Fruit fly (Drosophila melanogaster) whole organism, embryonic: Measurements from ENCODE around the gene CheA7a.

Experiments used
- Aef1 ChIP-seq: fragments of 200-800 bp; sonication (Bioruptor generic); IDR thresholded peaks from 3 replicates; pipeline ENCODE4 v1.3.6; 2022; ENCODE audit warnings: missing biosample characterization, missing genetic modification characterization
- Bdp1 ChIP-seq: fragments of 200-800 bp; sonication (Bioruptor generic); optimal IDR thresholded peaks from 3 replicates; lab custom pipeline; 2016; ENCODE audit warnings: missing biosample characterization, missing genetic modification characterization
- Bteb2 ChIP-seq: fragments of 200-800 bp; sonication (Bioruptor generic); optimal IDR thresholded peaks from 2 replicates; lab custom pipeline; 2016; ENCODE audit warnings: missing biosample characterization, missing genetic modification characterization
- CG10147 ChIP-seq: fragments of 200-800 bp; sonication (Bioruptor generic); optimal IDR thresholded peaks from 2 replicates; lab custom pipeline; 2019; ENCODE audit warnings: missing biosample characterization, mild to moderate bottlenecking, missing genetic modification characterization, moderate library complexity
- CG10565 ChIP-seq: fragments of 200-800 bp; sonication (Bioruptor generic); optimal IDR thresholded peaks from 3 replicates; lab custom pipeline; 2016; ENCODE audit warnings: missing biosample characterization, mild to moderate bottlenecking, missing genetic modification characterization
- CG11504 ChIP-seq: fragments of 200-800 bp; sonication (Bioruptor generic); optimal IDR thresholded peaks from 3 replicates; lab custom pipeline; 2019; ENCODE audit warnings: missing biosample characterization, mild to moderate bottlenecking, missing genetic modification characterization, moderate library complexity
- CG14667 ChIP-seq: fragments of 200-800 bp; sonication (Bioruptor generic); IDR thresholded peaks from 2 replicates; pipeline ENCODE4 v1.3.6; 2022; ENCODE audit warnings: missing biosample characterization, missing genetic modification characterization
- CG14965 ChIP-seq: fragments of 200-800 bp; sonication (Bioruptor generic); optimal IDR thresholded peaks from 2 replicates; lab custom pipeline; 2016; ENCODE audit warnings: missing biosample characterization, missing genetic modification characterization, borderline replicate concordance
- CG15011 ChIP-seq: fragments of 200-800 bp; sonication (Bioruptor generic); optimal IDR thresholded peaks from 3 replicates; lab custom pipeline; 2018; ENCODE audit warnings: missing biosample characterization, mild to moderate bottlenecking, missing genetic modification characterization
- CG16779 ChIP-seq: fragments of 200-800 bp; sonication (Bioruptor generic); IDR thresholded peaks from 2 replicates; pipeline ENCODE4 v1.3.6; 2022; ENCODE audit warnings: missing biosample characterization, missing genetic modification characterization
- CG17912 ChIP-seq: fragments of 200-800 bp; sonication (Bioruptor generic); optimal IDR thresholded peaks from 2 replicates; lab custom pipeline; 2018; ENCODE audit warnings: missing biosample characterization, mild to moderate bottlenecking, missing genetic modification characterization
- CG2199 ChIP-seq: fragments of 200-800 bp; sonication (Bioruptor generic); IDR thresholded peaks from 3 replicates; pipeline ENCODE4 v1.3.6; 2022; ENCODE audit warnings: missing biosample characterization, missing genetic modification characterization
- CG3065 ChIP-seq: fragments of 200-800 bp; sonication (Bioruptor generic); optimal IDR thresholded peaks from 2 replicates; lab custom pipeline; 2016; ENCODE audit warnings: missing biosample characterization, missing genetic modification characterization
- CG32767 ChIP-seq: fragments of 200-800 bp; sonication (Bioruptor generic); IDR thresholded peaks from 2 replicates; pipeline ENCODE4 v1.3.6; 2022; ENCODE audit warnings: missing biosample characterization, missing genetic modification characterization
- CG3281 ChIP-seq: fragments of 200-800 bp; sonication (Bioruptor generic); optimal IDR thresholded peaks from 3 replicates; lab custom pipeline; 2017; ENCODE audit warnings: missing biosample characterization, mild to moderate bottlenecking, missing genetic modification characterization
- CG4404 ChIP-seq: fragments of 200-800 bp; sonication (Bioruptor generic); IDR thresholded peaks from 2 replicates; pipeline ENCODE4 v1.3.6; 2022; ENCODE audit warnings: missing biosample characterization, missing genetic modification characterization
- CG4707 ChIP-seq: fragments of 200-800 bp; sonication (Bioruptor generic); optimal IDR thresholded peaks from 2 replicates; lab custom pipeline; 2018; ENCODE audit warnings: missing biosample characterization, mild to moderate bottlenecking, missing genetic modification characterization, moderate library complexity
- CG7372 ChIP-seq: fragments of 200-800 bp; sonication (Bioruptor generic); IDR thresholded peaks from 2 replicates; pipeline ENCODE4 v1.3.6; 2022; ENCODE audit warnings: missing biosample characterization, missing genetic modification characterization
- CG7786 ChIP-seq: fragments of 200-800 bp; sonication (Bioruptor generic); optimal IDR thresholded peaks from 2 replicates; lab custom pipeline; 2016; ENCODE audit warnings: missing biosample characterization, missing genetic modification characterization
- CG8765 ChIP-seq: fragments of 200-800 bp; sonication (Bioruptor generic); IDR thresholded peaks from 2 replicates; pipeline ENCODE4 v1.3.6; 2022; ENCODE audit warnings: missing biosample characterization, missing genetic modification characterization
- Dbx ChIP-seq: fragments of 200-800 bp; sonication (Bioruptor generic); IDR thresholded peaks from 3 replicates; pipeline ENCODE4 v1.3.6; 2022; ENCODE audit warnings: missing biosample characterization, missing genetic modification characterization
- Dip3 ChIP-seq: fragments of 200-800 bp; sonication (Bioruptor generic); optimal IDR thresholded peaks from 3 replicates; lab custom pipeline; 2016; ENCODE audit warnings: missing biosample characterization, missing genetic modification characterization
- Dref ChIP-seq: fragments of 200-800 bp; sonication (Bioruptor generic); IDR thresholded peaks from 2 replicates; pipeline ENCODE4 v1.3.6; 2022; ENCODE audit warnings: missing biosample characterization, missing genetic modification characterization
- E2f1 ChIP-seq: fragments of 200-800 bp; sonication (Bioruptor generic); IDR thresholded peaks from 2 replicates; pipeline ENCODE4 v1.3.6; 2022; ENCODE audit warnings: missing biosample characterization, missing genetic modification characterization
- E2f2 ChIP-seq: fragments of 200-800 bp; sonication (Bioruptor generic); IDR thresholded peaks from 2 replicates; pipeline ENCODE4 v1.3.6; 2022; ENCODE audit warnings: missing biosample characterization, missing genetic modification characterization
- Gug ChIP-seq: fragments of 200-800 bp; sonication (Bioruptor generic); IDR thresholded peaks from 4 replicates; pipeline ENCODE4 v1.3.6; 2022; ENCODE audit warnings: missing biosample characterization, missing genetic modification characterization
- HHEX ChIP-seq: fragments of 200-800 bp; sonication (Bioruptor generic); optimal IDR thresholded peaks from 3 replicates; lab custom pipeline; 2017; ENCODE audit warnings: missing biosample characterization, mild to moderate bottlenecking, missing genetic modification characterization, missing genetic modification reagents
- Hr39 ChIP-seq: fragments of >200 bp; optimal IDR thresholded peaks from 2 replicates; lab custom pipeline; 2017
- MESR4 ChIP-seq: fragments of 200-800 bp; sonication (Bioruptor generic); optimal IDR thresholded peaks from 2 replicates; lab custom pipeline; 2018; ENCODE audit warnings: missing biosample characterization, mild to moderate bottlenecking, missing genetic modification characterization, moderate library complexity
- Myb ChIP-seq: fragments of 200-800 bp; sonication (Bioruptor generic); optimal IDR thresholded peaks from 2 replicates; lab custom pipeline; 2016; ENCODE audit warnings: missing biosample characterization, missing genetic modification characterization
- Nf-YC ChIP-seq: fragments of 200-800 bp; optimal IDR thresholded peaks from 3 replicates; lab custom pipeline; 2019; ENCODE audit warnings: missing biosample characterization, mild to moderate bottlenecking, missing genetic modification characterization, moderate library complexity
- Optix ChIP-seq: fragments of 200-800 bp; sonication (Bioruptor generic); IDR thresholded peaks from 3 replicates; pipeline ENCODE4 v1.3.6; 2022; ENCODE audit warnings: missing biosample characterization, missing genetic modification characterization
- Sry-δ ChIP-seq: fragments of 200-800 bp; sonication (Bioruptor generic); optimal IDR thresholded peaks from 2 replicates; lab custom pipeline; 2016; ENCODE audit warnings: missing biosample characterization, missing genetic modification characterization
- cas ChIP-seq: fragments of 200-800 bp; sonication (Bioruptor generic); IDR thresholded peaks from 2 replicates; pipeline ENCODE4 v1.3.6; 2022; ENCODE audit warnings: missing biosample characterization, missing genetic modification characterization
- crc ChIP-seq: fragments of 200-800 bp; sonication (Bioruptor generic); optimal IDR thresholded peaks from 2 replicates; lab custom pipeline; 2016; ENCODE audit warnings: missing biosample characterization, missing genetic modification characterization
- fd64A ChIP-seq: fragments of 200-800 bp; sonication (Bioruptor generic); optimal IDR thresholded peaks from 3 replicates; lab custom pipeline; 2018; ENCODE audit warnings: missing biosample characterization, mild to moderate bottlenecking, missing genetic modification characterization
- gfzf ChIP-seq: fragments of 200-800 bp; sonication (Bioruptor generic); optimal IDR thresholded peaks from 2 replicates; lab custom pipeline; 2016; ENCODE audit warnings: missing biosample characterization, mild to moderate bottlenecking, missing genetic modification characterization, moderate library complexity
- grn ChIP-seq: fragments of 200-800 bp; sonication (Bioruptor generic); optimal IDR thresholded peaks from 3 replicates; lab custom pipeline; 2017; ENCODE audit warnings: missing biosample characterization, missing genetic modification characterization
- ind ChIP-seq: fragments of 200-800 bp; sonication (Bioruptor generic); optimal IDR thresholded peaks from 3 replicates; lab custom pipeline; 2016; ENCODE audit warnings: missing biosample characterization, missing genetic modification characterization
- lov ChIP-seq, 2 experiments: fragments of 200-800 bp in 1 of 2; fragments of >200 bp in 1 of 2; sonication (Bioruptor generic) in 1 of 2; IDR thresholded peaks in 1 of 2; optimal IDR thresholded peaks in 1 of 2; 2 replicates in 1 of 2; 3 replicates in 1 of 2; pipeline versions ENCODE4 v1.3.6 to Lab custom; 2017 to 2022; ENCODE audit warnings: missing biosample characterization in 1 of 2, missing genetic modification characterization in 1 of 2
- prd ChIP-seq, 3 experiments: fragments of >200 bp in 2 of 3; fragments of 200-800 bp in 1 of 3; sonication (Bioruptor generic) in 1 of 3; optimal IDR thresholded peaks in 2 of 3; IDR thresholded peaks in 1 of 3; 2 replicates in 2 of 3; 3 replicates in 1 of 3; pipeline versions ENCODE4 v1.3.6 to Lab custom; 2017 to 2022; ENCODE audit warnings: missing biosample characterization in 1 of 3, missing genetic modification characterization in 1 of 3
- pros ChIP-seq: fragments of 200-800 bp; sonication (Bioruptor generic); optimal IDR thresholded peaks from 3 replicates; lab custom pipeline; 2019; ENCODE audit warnings: missing biosample characterization, mild to moderate bottlenecking, missing genetic modification characterization, moderate library complexity
- rib ChIP-seq: fragments of 200-800 bp; sonication (Bioruptor generic); IDR thresholded peaks from 2 replicates; pipeline ENCODE4 v1.3.6; 2022; ENCODE audit warnings: missing biosample characterization, missing genetic modification characterization
- scrt ChIP-seq: fragments of 200-800 bp; sonication (Bioruptor generic); optimal IDR thresholded peaks from 2 replicates; lab custom pipeline; 2018; ENCODE audit warnings: missing biosample characterization, mild to moderate bottlenecking, missing genetic modification characterization, moderate library complexity
- sim ChIP-seq: fragments of 200-800 bp; sonication (Bioruptor generic); IDR thresholded peaks from 2 replicates; pipeline ENCODE4 v1.3.6; 2022; ENCODE audit warnings: missing biosample characterization, missing genetic modification characterization
- so ChIP-seq: fragments of 200-800 bp; sonication (Bioruptor generic); IDR thresholded peaks from 3 replicates; pipeline ENCODE4 v1.3.6; 2022; ENCODE audit warnings: missing biosample characterization, missing genetic modification characterization
- tup ChIP-seq: fragments of 200-800 bp; sonication (Bioruptor generic); optimal IDR thresholded peaks from 2 replicates; lab custom pipeline; 2016; ENCODE audit warnings: missing biosample characterization, mild to moderate bottlenecking, missing genetic modification characterization, moderate library complexity
- zf30C ChIP-seq: fragments of 200-800 bp; sonication (Bioruptor generic); optimal IDR thresholded peaks from 3 replicates; lab custom pipeline; 2018; ENCODE audit warnings: missing biosample characterization, mild to moderate bottlenecking, missing genetic modification characterization
- zfh2 ChIP-seq: fragments of 200-800 bp; sonication (Bioruptor generic); optimal IDR thresholded peaks from 2 replicates; lab custom pipeline; 2016; ENCODE audit warnings: missing biosample characterization, missing genetic modification characterization

CheA7a gene

dm6 chrX:7333858-7334800 lies 43.8 kb upstream of the CheA7a start (continued):
- TF ChIP-seq tup (GFP tag; lab: Kevin White, UChicago) (no peak), Dref (GFP tag; lab: Robert Waterston, UW) (no peak), Dbx (GFP tag; lab: Robert Waterston, UW) (peak; percentile 54; the same call in 2 of the 3 replicates), crc (peak; percentile 36), CG32767 (GFP tag; lab: Robert Waterston, UW) (no peak), CG2199 (GFP tag; lab: Robert Waterston, UW) (no peak), zfh2 (peak; percentile 70), E2f1 (GFP tag; lab: Robert Waterston, UW) (no peak), Bteb2 (GFP tag; lab: Kevin White, UChicago) (peak; percentile 72), CG11504 (tag; lab: Kevin White, UChicago) (no peak), Myb (peak; percentile 43), HHEX (no peak), scrt (peak; percentile 30), Dip3 (peak; percentile 58), CG10565 (GFP tag; lab: Kevin White, UChicago) (no peak), ind (GFP tag; lab: Kevin White, UChicago) (peak; percentile 34), CG10147 (peak; percentile 51), Sry-δ (no peak), CG15011 (peak; percentile 11), prd (optimal IDR thresholded peaks at IDR 0.05; lab: Kevin White, UChicago) (no peak), prd (GFP tag; IDR thresholded peaks at IDR 0.05; lab: Robert Waterston, UW) (peak; percentile 45; the same call in 2 of the 3 replicates), zf30C (GFP tag; lab: Kevin White, UChicago) (peak; percentile 67), MESR4 (GFP tag; lab: Kevin White, UChicago) (no peak), grn (GFP tag; lab: Kevin White, UChicago) (no peak), Bdp1 (GFP tag; lab: Kevin White, UChicago) (no peak), Aef1 (GFP tag; lab: Robert Waterston, UW) (peak; percentile 25; the same call in 2 of the 3 replicates), CG8765 (GFP tag; lab: Robert Waterston, UW) (no peak), Gug (GFP tag; lab: Robert Waterston, UW) (peak; percentile 12; the same call in 1 of the 4 replicates), pros (GFP tag; lab: Kevin White, UChicago) (no peak), Optix (GFP tag; lab: Robert Waterston, UW) (no peak), CG4404 (GFP tag; lab: Robert Waterston, UW) (no peak), fd64A (GFP tag; lab: Kevin White, UChicago) (no peak), so (no peak), CG14667 (GFP tag; lab: Robert Waterston, UW) (no peak), lov (optimal IDR thresholded peaks at IDR 0.05; lab: Kevin White, UChicago) (no peak), lov (GFP tag; IDR thresholded peaks at IDR 0.05; lab: Robert Waterston, UW) (no peak), CG17912 (GFP tag; lab: Kevin White, UChicago) (no peak), Hr39 (lab: Kevin White, UChicago) (no peak), CG7786 (GFP tag; lab: Kevin White, UChicago) (peak; percentile 62), E2f2 (GFP tag; lab: Robert Waterston, UW) (no peak), CG3281 (GFP tag; lab: Kevin White, UChicago) (peak; percentile 69), gfzf (GFP tag; lab: Kevin White, UChicago) (no peak), sim (GFP tag; lab: Robert Waterston, UW) (no peak), Nf-YC (no peak), CG3065 (GFP tag; lab: Kevin White, UChicago) (no peak), CG14965 (GFP tag; lab: Kevin White, UChicago) (no peak), CG4707 (GFP tag; lab: Kevin White, UChicago) (no peak), cas (GFP tag; lab: Robert Waterston, UW) (no peak), rib (GFP tag; lab: Robert Waterston, UW) (no peak; the same call in 1 of the 2 replicates), CG7372 (GFP tag; lab: Robert Waterston, UW) (no peak), CG16779 (GFP tag; lab: Robert Waterston, UW) (no peak)
